Fruit fly (Drosophila melanogaster) whole organism, prepupa: Measurements from ENCODE around the gene Ance-3.

Source experiments
- Blimp-1 ChIP-seq: fragments of 200-800 bp; sonication (Bioruptor generic); optimal IDR thresholded peaks from 3 replicates; lab custom pipeline; 2017; ENCODE audit warnings: missing biosample characterization, missing genetic modification characterization, mild to moderate bottlenecking, moderate library complexity, missing genetic modification reagents
- CG10631 ChIP-seq: fragments of 200-800 bp; sonication (Bioruptor generic); optimal IDR thresholded peaks from 2 replicates; lab custom pipeline; 2016; ENCODE audit warnings: missing biosample characterization, missing genetic modification characterization
- CG10669 ChIP-seq: fragments of 200-800 bp; sonication (Bioruptor generic); optimal IDR thresholded peaks from 3 replicates; lab custom pipeline; 2018; ENCODE audit warnings: missing biosample characterization, mild to moderate bottlenecking, missing genetic modification characterization, moderate library complexity
- CG11294 ChIP-seq: fragments of 200-800 bp; sonication (Bioruptor generic); IDR thresholded peaks from 2 replicates; pipeline ENCODE4 v1.3.6; 2022; ENCODE audit warnings: missing biosample characterization, missing genetic modification characterization
- CG11902 ChIP-seq: fragments of 200-800 bp; sonication (Bioruptor generic); optimal IDR thresholded peaks from 3 replicates; lab custom pipeline; 2016; ENCODE audit warnings: missing biosample characterization, missing genetic modification characterization
- CG15336 ChIP-seq: fragments of 200-800 bp; sonication (Bioruptor generic); IDR thresholded peaks from 2 replicates; pipeline ENCODE4 v1.3.6; 2022; ENCODE audit warnings: missing biosample characterization, missing genetic modification characterization
- CG16779 ChIP-seq: fragments of 200-800 bp; sonication (Bioruptor generic); optimal IDR thresholded peaks from 3 replicates; lab custom pipeline; 2017; ENCODE audit warnings: missing biosample characterization, mild to moderate bottlenecking, missing genetic modification characterization
- CG31627 ChIP-seq: fragments of 200-800 bp; sonication (Bioruptor generic); optimal IDR thresholded peaks from 3 replicates; lab custom pipeline; 2016; ENCODE audit warnings: missing biosample characterization, missing genetic modification characterization
- CG4318 ChIP-seq: fragments of 200-800 bp; sonication (Bioruptor generic); optimal IDR thresholded peaks from 3 replicates; lab custom pipeline; 2017; ENCODE audit warnings: missing biosample characterization, mild to moderate bottlenecking, missing genetic modification characterization
- CG6163 ChIP-seq: fragments of 200-800 bp; sonication (Bioruptor generic); IDR thresholded peaks from 3 replicates; pipeline ENCODE4 v1.3.6; 2022; ENCODE audit warnings: missing biosample characterization, missing genetic modification characterization
- CG6276 ChIP-seq: fragments of 200-800 bp; sonication (Bioruptor generic); optimal IDR thresholded peaks from 2 replicates; lab custom pipeline; 2017; ENCODE audit warnings: missing biosample characterization, mild to moderate bottlenecking, missing genetic modification characterization
- CG6808 ChIP-seq: fragments of 200-800 bp; sonication (Bioruptor generic); optimal IDR thresholded peaks from 3 replicates; lab custom pipeline; 2017; ENCODE audit warnings: missing biosample characterization, missing genetic modification characterization, mild to moderate bottlenecking, moderate library complexity, missing genetic modification reagents
- CG6854 ChIP-seq: fragments of 200-800 bp; sonication (Bioruptor generic); optimal IDR thresholded peaks from 2 replicates; lab custom pipeline; 2017; ENCODE audit warnings: missing biosample characterization, mild to moderate bottlenecking, missing genetic modification characterization
- CG7368 ChIP-seq: fragments of 200-800 bp; sonication (Bioruptor generic); optimal IDR thresholded peaks from 3 replicates; lab custom pipeline; 2016; ENCODE audit warnings: missing biosample characterization, missing genetic modification characterization
- CG8319 ChIP-seq: fragments of 200-800 bp; sonication (Bioruptor generic); optimal IDR thresholded peaks from 3 replicates; lab custom pipeline; 2016; ENCODE audit warnings: missing biosample characterization, missing genetic modification characterization
- CG8632 ChIP-seq: fragments of 200-800 bp; sonication (Bioruptor generic); optimal IDR thresholded peaks from 3 replicates; lab custom pipeline; 2016; ENCODE audit warnings: missing biosample characterization, missing genetic modification characterization
- Eip78C ChIP-seq: fragments of 200-800 bp; sonication (Bioruptor generic); peaks from one replicate; lab custom pipeline; 2016; ENCODE audit warnings: missing biosample characterization, missing genetic modification characterization
- Eip93F ChIP-seq: fragments of 200-800 bp; sonication (Bioruptor generic); optimal IDR thresholded peaks from 2 replicates; lab custom pipeline; 2016; ENCODE audit warnings: missing biosample characterization, mild to moderate bottlenecking, missing genetic modification characterization
- Ets21C ChIP-seq: fragments of 200-800 bp; sonication (Bioruptor generic); optimal IDR thresholded peaks from 3 replicates; lab custom pipeline; 2016; ENCODE audit warnings: missing biosample characterization, missing genetic modification characterization
- Gug ChIP-seq: fragments of 200-800 bp; sonication (Bioruptor generic); IDR thresholded peaks from 2 replicates; pipeline ENCODE4 v1.3.6; 2022; ENCODE audit warnings: missing biosample characterization, missing genetic modification characterization
- Hr39 ChIP-seq: fragments of 200-800 bp; sonication (Bioruptor generic); optimal IDR thresholded peaks from 2 replicates; lab custom pipeline; 2016; ENCODE audit warnings: missing biosample characterization, missing genetic modification characterization
- Smox ChIP-seq: fragments of 200-800 bp; sonication (Bioruptor generic); optimal IDR thresholded peaks from 3 replicates; lab custom pipeline; 2016; ENCODE audit warnings: missing biosample characterization, missing genetic modification characterization
- Sox14 ChIP-seq: fragments of 200-800 bp; sonication (Bioruptor generic); optimal IDR thresholded peaks from 3 replicates; lab custom pipeline; 2016; ENCODE audit warnings: missing biosample characterization, missing genetic modification characterization
- dsx ChIP-seq: fragments of 200-800 bp; optimal IDR thresholded peaks from 3 replicates; lab custom pipeline; 2019; ENCODE audit warnings: missing biosample characterization, mild to moderate bottlenecking, missing genetic modification characterization, moderate library complexity; ENCODE audit not compliant: poor library complexity, severe bottlenecking
- eg ChIP-seq: fragments of 200-800 bp; sonication (Bioruptor generic); IDR thresholded peaks from 3 replicates; pipeline ENCODE4 v1.3.6; 2022; ENCODE audit warnings: missing biosample characterization, missing genetic modification characterization
- esn ChIP-seq: fragments of 200-800 bp; sonication (Bioruptor generic); optimal IDR thresholded peaks from 2 replicates; lab custom pipeline; 2016; ENCODE audit warnings: missing biosample characterization, mild to moderate bottlenecking, missing genetic modification characterization, moderate library complexity
- fd59A ChIP-seq: fragments of 200-800 bp; sonication (Bioruptor generic); optimal IDR thresholded peaks from 2 replicates; lab custom pipeline; 2017; ENCODE audit warnings: missing biosample characterization, mild to moderate bottlenecking, missing genetic modification characterization, missing genetic modification reagents
- fkh ChIP-seq: fragments of 200-800 bp; sonication (Bioruptor generic); optimal IDR thresholded peaks from 3 replicates; lab custom pipeline; 2017; ENCODE audit warnings: missing biosample characterization, mild to moderate bottlenecking, missing genetic modification characterization, moderate library complexity
- pdm3 ChIP-seq: fragments of 200-800 bp; sonication (Bioruptor generic); optimal IDR thresholded peaks from 3 replicates; lab custom pipeline; 2016; ENCODE audit warnings: missing biosample characterization, missing genetic modification characterization
- ss ChIP-seq, 2 experiments: fragments of 200-800 bp; sonication (Bioruptor generic); optimal IDR thresholded peaks; 2 replicates in 1 of 2; 3 replicates in 1 of 2; lab custom pipeline; 2017 to 2018; ENCODE audit warnings: mild to moderate bottlenecking in 2 of 2, missing biosample characterization in 2 of 2, missing genetic modification characterization in 2 of 2, moderate library complexity in 1 of 2
- svp ChIP-seq: fragments of 200-800 bp; sonication (Bioruptor generic); peaks from one replicate; lab custom pipeline; 2016; ENCODE audit warnings: missing biosample characterization, missing genetic modification characterization
- topi ChIP-seq: fragments of 200-800 bp; sonication (Bioruptor generic); optimal IDR thresholded peaks from 3 replicates; lab custom pipeline; 2016; ENCODE audit warnings: missing biosample characterization, missing genetic modification characterization
- vri ChIP-seq: fragments of 200-800 bp; sonication (Bioruptor generic); optimal IDR thresholded peaks from 3 replicates; lab custom pipeline; 2016; ENCODE audit warnings: missing biosample characterization, mild to moderate bottlenecking, missing genetic modification characterization

Gene Ance-3

DNA sequence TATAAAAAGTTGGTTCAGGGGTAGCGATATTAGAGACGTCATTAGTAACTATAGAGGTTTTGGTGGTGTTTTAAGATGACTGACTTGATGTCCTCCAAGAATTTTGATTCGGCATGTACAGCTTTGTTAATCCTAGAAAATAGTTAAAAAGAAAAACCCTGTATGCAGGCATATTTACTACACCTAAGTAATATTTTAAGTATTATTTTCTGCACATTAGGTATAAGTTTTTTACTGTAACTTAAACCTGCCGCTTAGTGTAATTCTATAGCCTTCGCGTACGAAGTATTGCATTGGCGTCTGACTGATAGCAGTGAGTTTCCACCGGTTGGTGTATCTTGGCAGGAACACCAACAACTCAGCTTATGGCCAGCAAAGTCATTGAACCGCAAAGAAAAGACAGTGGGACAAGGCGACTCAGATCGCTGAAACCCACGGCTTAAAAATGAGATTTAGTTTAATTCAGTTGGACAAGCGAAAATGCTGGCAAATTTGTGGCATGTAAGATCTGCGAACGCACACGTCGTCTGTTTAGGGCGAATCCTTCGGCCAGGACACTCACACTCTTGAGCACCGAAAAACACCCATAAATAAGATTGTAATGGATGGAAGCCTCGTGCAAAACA lies 29.7 kb upstream of the Ance-3 start (continued):
- TF ChIP-seq CG15336 (GFP tag; lab: Robert Waterston, UW) (0 out of 2 replicates have a peak, but pooled peaks have one; percentile 7), esn (GFP tag; lab: Kevin White, UChicago) (peak; percentile 63), vri (GFP tag; lab: Kevin White, UChicago) (no peak), Sox14 (GFP tag; lab: Kevin White, UChicago) (no peak), fkh (GFP tag; lab: Kevin White, UChicago) (no peak), CG10669 (GFP tag; lab: Kevin White, UChicago) (peak; percentile 29), CG10631 (GFP tag; lab: Kevin White, UChicago) (no peak), Ets21C (GFP tag; lab: Kevin White, UChicago) (peak; percentile 17), Eip93F (GFP tag; lab: Kevin White, UChicago) (no peak), CG11294 (GFP tag; lab: Robert Waterston, UW) (no peak), CG11902 (GFP tag; lab: Kevin White, UChicago) (no peak), CG31627 (GFP tag; lab: Kevin White, UChicago) (peak; percentile 37)

DNA sequence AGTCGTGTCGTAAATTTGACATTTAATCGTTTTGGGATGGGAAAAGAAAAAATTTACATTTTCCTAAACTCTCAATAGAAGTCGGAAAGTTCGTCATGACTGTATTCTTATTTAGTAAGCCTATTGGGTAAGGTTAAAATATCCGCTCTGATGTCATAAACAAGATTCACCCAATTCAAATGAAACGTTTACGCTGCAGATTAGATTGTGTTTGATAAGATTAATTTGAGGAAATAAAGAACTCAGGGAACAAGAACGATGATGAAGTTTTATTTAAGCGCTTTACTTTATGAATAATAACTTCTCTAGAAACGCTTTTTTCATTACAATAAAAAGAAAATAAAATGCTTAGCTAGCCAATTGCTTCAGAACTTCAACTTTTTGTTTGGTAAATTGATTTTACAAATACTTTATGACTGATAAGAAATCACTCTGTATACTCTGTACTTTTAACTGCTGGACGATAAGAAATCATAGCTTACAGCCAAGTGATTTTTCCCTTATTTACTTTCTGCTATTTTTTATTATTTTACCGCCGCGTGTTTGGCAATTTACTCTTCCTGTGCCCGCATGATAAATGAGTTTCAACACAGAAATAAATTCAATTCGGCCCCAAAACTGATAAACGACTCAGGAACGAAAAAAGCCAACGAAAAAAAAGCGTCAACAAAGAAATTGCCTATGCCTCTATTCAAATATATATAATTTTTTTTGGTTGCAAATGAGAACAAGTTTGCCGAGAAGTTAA lies 28.0 kb upstream of the Ance-3 start:
- TF ChIP-seq svp (GFP tag; lab: Kevin White, UChicago) = peak; percentile 65
- TF ChIP-seq CG8319 (GFP tag; lab: Kevin White, UChicago) = no peak
- peak in 1 of 2 experiments; percentile 5 for TF ChIP-seq ss (GFP tag; optimal IDR thresholded peaks at IDR 0.05; lab: Kevin White, UChicago)
- no peak for TF ChIP-seq CG15336 (GFP tag; lab: Robert Waterston, UW)
- TF ChIP-seq CG6808 (GFP tag; lab: Kevin White, UChicago) = peak; percentile 15
- no peak for TF ChIP-seq dsx
- TF ChIP-seq Hr39 = no peak
- no peak for TF ChIP-seq eg
- peak; percentile 69 for TF ChIP-seq Eip93F (GFP tag; lab: Kevin White, UChicago)
- peak; percentile 8 for TF ChIP-seq Blimp-1 (GFP tag; lab: Kevin White, UChicago)
- TF ChIP-seq CG11294 (GFP tag; lab: Robert Waterston, UW) = no peak
- TF ChIP-seq CG16779 (tag; lab: Kevin White, UChicago) = no peak
- TF ChIP-seq CG8632 (GFP tag; lab: Kevin White, UChicago) = no peak
- peak; percentile 54 for TF ChIP-seq vri (GFP tag; lab: Kevin White, UChicago)
- no peak for TF ChIP-seq CG4318 (GFP tag; lab: Kevin White, UChicago)
- peak; percentile 59 for TF ChIP-seq fkh (GFP tag; lab: Kevin White, UChicago)
- peak; percentile 58 for TF ChIP-seq CG6854 (GFP tag; lab: Kevin White, UChicago)
- TF ChIP-seq topi = peak; percentile 1
- TF ChIP-seq Smox (GFP tag; lab: Kevin White, UChicago) = no peak
- peak; percentile 20 for TF ChIP-seq Eip78C (GFP tag; lab: Kevin White, UChicago)
- no peak for TF ChIP-seq fd59A

DNA sequence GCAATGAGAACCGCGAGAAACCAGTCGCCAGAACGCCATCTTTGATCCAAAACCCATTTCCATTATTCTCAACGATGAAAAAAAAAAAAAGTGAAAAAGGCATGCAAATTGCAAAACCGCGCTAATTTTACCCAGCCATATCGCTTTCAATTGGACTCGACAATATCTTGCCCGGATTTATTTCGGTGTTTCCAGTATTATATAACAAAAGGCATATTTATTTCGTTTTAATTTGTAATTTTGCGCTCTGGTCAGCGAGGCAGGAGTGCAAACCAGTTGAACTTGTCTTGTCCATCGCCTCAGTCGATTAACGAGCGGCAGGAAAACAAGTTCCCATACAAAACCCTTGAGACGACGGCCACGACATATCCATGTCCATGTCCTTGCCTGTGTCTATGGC lies 24.6 kb upstream of the Ance-3 start:
- TF ChIP-seq CG7368 (GFP tag; lab: Kevin White, UChicago) (no peak), pdm3 (GFP tag; lab: Kevin White, UChicago) (no peak), CG6276 (no peak), Gug (GFP tag; lab: Robert Waterston, UW) (no peak), topi (no peak), CG10669 (GFP tag; lab: Kevin White, UChicago) (no peak), vri (GFP tag; lab: Kevin White, UChicago) (peak; percentile 52)

DNA sequence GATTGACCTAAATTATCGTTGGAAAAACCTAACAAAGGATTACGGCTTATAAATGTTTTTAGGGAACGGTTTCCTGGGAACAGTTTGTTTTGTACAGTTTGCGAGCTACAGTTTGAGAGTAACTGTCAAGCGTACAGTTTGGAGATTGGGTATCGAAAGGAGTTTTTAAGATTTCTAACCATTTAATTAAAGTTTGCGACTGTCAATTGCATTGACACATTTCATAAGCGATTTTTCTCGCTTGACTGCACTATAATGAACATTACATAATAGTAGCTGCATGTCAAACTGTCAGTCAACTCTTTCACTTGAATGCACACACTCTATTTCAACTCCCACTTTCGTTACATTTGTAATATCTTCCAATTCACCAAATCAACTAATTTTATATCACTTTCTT lies 21.7 kb upstream of the Ance-3 start:
- no peak for TF ChIP-seq CG6163 (GFP tag; lab: Robert Waterston, UW)
